Worm (Caenorhabditis elegans): ENCODE results near the gene C27D9.2.

The C27D9.2 gene

DNA sequence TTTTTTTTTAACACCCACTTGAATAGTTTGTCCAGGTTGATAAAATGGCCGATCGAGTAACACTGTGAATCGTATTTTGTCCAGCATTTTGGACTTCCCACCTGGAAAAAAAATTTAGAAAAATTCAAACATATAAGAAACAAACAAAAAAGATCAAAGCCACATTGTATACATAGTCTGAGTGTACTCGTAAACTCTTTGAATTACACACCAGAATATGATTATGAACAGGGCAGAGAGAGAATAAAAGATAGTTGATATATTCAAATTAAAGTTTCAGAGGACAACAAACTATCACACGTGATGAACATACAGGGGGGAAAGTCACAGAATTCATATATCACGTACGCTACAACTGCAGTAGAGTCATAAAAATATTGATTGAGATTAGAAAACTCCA lies 9.6 kb upstream of the C27D9.2 start, which contains the start of gene ttm-2:
Gene ttm-2, minus strand, starts transcription at position 101 of the 400 bp plus-strand sequence.
- TF ChIP-seq scrt-1 (GFP tag; IDR thresholded peaks at IDR 0.05) (no peak), tra-4 (tag; optimal IDR thresholded peaks at IDR 0.05) (no peak), F13C5.2 (tag; optimal IDR thresholded peaks at IDR 0.05) (no peak), sea-1 (GFP tag; conservative IDR thresholded peaks at IDR 0.05) (no peak), B0310.2 (tag; optimal IDR thresholded peaks at IDR 0.05) (no peak), ama-1 (optimal IDR thresholded peaks at IDR 0.05) (no peak), tbx-11 (GFP tag; IDR thresholded peaks at IDR 0.05) (no peak), flt-1 (GFP tag; IDR thresholded peaks at IDR 0.05) (no peak), tbx-37 (GFP tag; conservative IDR thresholded peaks at IDR 0.05) (no peak), ets-7 (tag; optimal IDR thresholded peaks at IDR 0.05) (no peak), hmbx-1 (tag; optimal IDR thresholded peaks at IDR 0.05) (no peak), aly-1 (tag; optimal IDR thresholded peaks at IDR 0.05) (no peak), ceh-36 (tag; optimal IDR thresholded peaks at IDR 0.05) (no peak), pes-1 (GFP tag; IDR thresholded peaks at IDR 0.05) (no peak), hnd-1 (tag; optimal IDR thresholded peaks at IDR 0.05) (no peak), hmg-4 (GFP tag; optimal IDR thresholded peaks at IDR 0.05) (no peak), ceh-13 (GFP tag; optimal IDR thresholded peaks at IDR 0.05) (no peak)

DNA sequence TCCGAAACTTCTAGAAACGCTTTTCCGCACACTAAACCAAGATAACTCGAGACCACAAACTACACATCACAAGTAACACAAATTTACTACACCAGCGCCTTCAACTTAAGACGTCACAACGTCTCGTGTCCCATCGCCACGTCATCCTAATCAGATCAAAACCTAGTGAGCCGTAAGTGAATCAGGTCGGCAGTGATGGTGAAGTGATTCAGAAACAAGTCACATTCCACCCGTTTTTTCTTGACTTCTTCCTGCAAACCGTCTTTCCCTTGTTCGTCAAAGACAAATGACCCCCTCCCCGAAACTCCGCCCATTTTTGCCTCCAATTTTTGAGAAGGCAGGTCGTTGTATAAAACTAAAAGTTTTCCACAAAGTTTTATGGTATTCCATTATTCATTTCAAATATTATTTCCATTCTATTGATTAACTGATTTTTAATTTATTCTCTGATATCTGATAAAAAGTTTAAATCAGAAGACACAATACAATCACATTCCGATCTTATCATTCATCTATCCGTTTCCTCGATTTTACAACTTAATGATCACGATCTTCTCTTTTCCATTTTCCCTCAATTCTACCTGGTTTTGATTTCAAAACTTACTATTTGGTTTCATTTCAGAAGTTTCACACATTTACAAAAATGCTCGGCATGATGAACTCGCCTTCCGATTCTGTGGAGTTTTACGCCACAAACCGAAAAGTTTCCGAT lies 6.1 kb upstream of the C27D9.2 start, which contains the start of gene F26G1.2:
Gene F26G1.2, plus strand, starts transcription at position 508 of the 712 bp plus-strand sequence.
- TF ChIP-seq F13C5.2 (tag; optimal IDR thresholded peaks at IDR 0.05) (no peak), B0310.2 (tag; optimal IDR thresholded peaks at IDR 0.05) (no peak), tbx-11 (GFP tag; IDR thresholded peaks at IDR 0.05) (no peak), tbx-37 (GFP tag; conservative IDR thresholded peaks at IDR 0.05) (no peak), scrt-1 (GFP tag; IDR thresholded peaks at IDR 0.05) (no peak), flt-1 (GFP tag; IDR thresholded peaks at IDR 0.05) (no peak)

ce11 chrII:4761020-4761419 lies 4.4 kb upstream of the C27D9.2 start:
- TF ChIP-seq ets-7 (tag; optimal IDR thresholded peaks at IDR 0.05) (no peak), tra-4 (tag; optimal IDR thresholded peaks at IDR 0.05) (no peak), sea-1 (GFP tag; conservative IDR thresholded peaks at IDR 0.05) (no peak), F13C5.2 (tag; optimal IDR thresholded peaks at IDR 0.05) (no peak), B0310.2 (tag; optimal IDR thresholded peaks at IDR 0.05) (no peak), ama-1 (optimal IDR thresholded peaks at IDR 0.05) (no peak), pes-1 (GFP tag; IDR thresholded peaks at IDR 0.05) (no peak), tbx-11 (GFP tag; IDR thresholded peaks at IDR 0.05) (no peak), scrt-1 (GFP tag; IDR thresholded peaks at IDR 0.05) (no peak), ceh-36 (tag; optimal IDR thresholded peaks at IDR 0.05) (no peak), hnd-1 (tag; optimal IDR thresholded peaks at IDR 0.05) (no peak), ceh-13 (GFP tag; optimal IDR thresholded peaks at IDR 0.05) (no peak), aly-1 (tag; optimal IDR thresholded peaks at IDR 0.05) (no peak), tbx-37 (GFP tag; conservative IDR thresholded peaks at IDR 0.05) (no peak), hmbx-1 (tag; optimal IDR thresholded peaks at IDR 0.05) (no peak), hmg-4 (GFP tag; optimal IDR thresholded peaks at IDR 0.05) (no peak), flt-1 (GFP tag; IDR thresholded peaks at IDR 0.05) (no peak)

ce11 chrII:4759835-4760234 lies 3.2 kb upstream of the C27D9.2 start:
- TF ChIP-seq sea-1 (GFP tag; conservative IDR thresholded peaks at IDR 0.05) (no peak), F13C5.2 (tag; optimal IDR thresholded peaks at IDR 0.05) (no peak), tra-4 (tag; optimal IDR thresholded peaks at IDR 0.05) (no peak), ets-7 (tag; optimal IDR thresholded peaks at IDR 0.05) (no peak), aly-1 (tag; optimal IDR thresholded peaks at IDR 0.05) (no peak), B0310.2 (tag; optimal IDR thresholded peaks at IDR 0.05) (no peak), tbx-11 (GFP tag; IDR thresholded peaks at IDR 0.05) (no peak), ama-1 (optimal IDR thresholded peaks at IDR 0.05) (no peak), flt-1 (GFP tag; IDR thresholded peaks at IDR 0.05) (no peak), ceh-36 (tag; optimal IDR thresholded peaks at IDR 0.05) (no peak), tbx-37 (GFP tag; conservative IDR thresholded peaks at IDR 0.05) (no peak), hmg-4 (GFP tag; optimal IDR thresholded peaks at IDR 0.05) (no peak), pes-1 (GFP tag; IDR thresholded peaks at IDR 0.05) (no peak), hnd-1 (tag; optimal IDR thresholded peaks at IDR 0.05) (no peak), hmbx-1 (tag; optimal IDR thresholded peaks at IDR 0.05) (no peak), scrt-1 (GFP tag; IDR thresholded peaks at IDR 0.05) (no peak), ceh-13 (GFP tag; optimal IDR thresholded peaks at IDR 0.05) (no peak)

DNA sequence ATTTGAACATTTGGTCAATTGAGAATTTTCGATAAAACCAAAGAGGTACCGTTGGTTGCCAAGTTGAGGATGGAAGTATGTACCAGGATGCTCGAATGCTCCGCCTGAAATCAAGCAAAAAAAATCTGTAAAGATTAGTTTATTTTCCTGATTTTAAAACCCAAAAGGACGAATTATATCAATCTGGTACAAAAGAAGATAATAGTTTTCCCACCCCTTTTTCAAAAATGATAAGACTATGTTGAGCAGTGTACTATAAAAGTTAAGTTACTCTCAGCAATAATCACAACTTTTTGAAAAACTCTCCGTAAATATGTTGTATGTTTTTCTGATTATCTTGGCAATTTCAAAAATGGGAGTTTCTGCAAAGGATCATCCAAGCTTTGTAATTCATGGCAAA lies 1.8 kb upstream of the C27D9.2 start, which contains the start of gene F26G1.3:
Gene F26G1.3, plus strand, starts transcription at position 301 of the 400 bp plus-strand sequence.
- TF ChIP-seq hnd-1 (tag; optimal IDR thresholded peaks at IDR 0.05) (no peak), ama-1 (optimal IDR thresholded peaks at IDR 0.05) (no peak), sea-1 (GFP tag; conservative IDR thresholded peaks at IDR 0.05) (no peak), tbx-11 (GFP tag; IDR thresholded peaks at IDR 0.05) (no peak), ceh-13 (GFP tag; optimal IDR thresholded peaks at IDR 0.05) (no peak), ets-7 (tag; optimal IDR thresholded peaks at IDR 0.05) (no peak), hmbx-1 (tag; optimal IDR thresholded peaks at IDR 0.05) (no peak), aly-1 (tag; optimal IDR thresholded peaks at IDR 0.05) (no peak), hmg-4 (GFP tag; optimal IDR thresholded peaks at IDR 0.05) (no peak), scrt-1 (GFP tag; IDR thresholded peaks at IDR 0.05) (no peak), flt-1 (GFP tag; IDR thresholded peaks at IDR 0.05) (no peak), F13C5.2 (tag; optimal IDR thresholded peaks at IDR 0.05) (no peak), tra-4 (tag; optimal IDR thresholded peaks at IDR 0.05) (no peak), tbx-37 (GFP tag; conservative IDR thresholded peaks at IDR 0.05) (no peak), B0310.2 (tag; optimal IDR thresholded peaks at IDR 0.05) (no peak), ceh-36 (tag; optimal IDR thresholded peaks at IDR 0.05) (no peak), pes-1 (GFP tag; IDR thresholded peaks at IDR 0.05) (no peak)

DNA sequence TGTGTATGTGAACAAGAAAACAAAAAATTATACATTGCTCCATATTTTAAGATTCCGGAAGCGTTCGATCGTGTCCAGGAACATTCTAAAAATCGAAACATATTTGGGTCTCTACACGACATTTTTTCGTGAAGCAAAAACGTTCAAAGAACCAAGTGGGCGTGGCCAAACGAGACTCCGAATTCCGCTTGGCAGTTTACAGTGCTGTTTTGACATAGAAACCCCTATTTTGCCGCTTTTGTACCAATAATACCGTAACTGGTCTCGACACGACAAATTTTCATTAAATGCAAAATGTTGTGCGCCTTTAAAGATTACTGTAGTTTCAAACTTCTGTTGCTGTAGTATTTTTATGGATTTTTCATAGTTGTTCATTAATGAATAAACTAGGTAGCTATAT lies 997 bp downstream of the C27D9.2 start:
- no peak for TF ChIP-seq aly-1 (tag; optimal IDR thresholded peaks at IDR 0.05)
- TF ChIP-seq hmbx-1 (tag; optimal IDR thresholded peaks at IDR 0.05), result no peak
- TF ChIP-seq B0310.2 (tag; optimal IDR thresholded peaks at IDR 0.05), result no peak
- no peak for TF ChIP-seq ceh-13 (GFP tag; optimal IDR thresholded peaks at IDR 0.05)
- no peak for TF ChIP-seq tra-4 (tag; optimal IDR thresholded peaks at IDR 0.05)
- TF ChIP-seq ama-1 (optimal IDR thresholded peaks at IDR 0.05), result no peak
- TF ChIP-seq scrt-1 (GFP tag; IDR thresholded peaks at IDR 0.05), result no peak
- no peak for TF ChIP-seq tbx-11 (GFP tag; IDR thresholded peaks at IDR 0.05)
- no peak for TF ChIP-seq pes-1 (GFP tag; IDR thresholded peaks at IDR 0.05)
- no peak for TF ChIP-seq hnd-1 (tag; optimal IDR thresholded peaks at IDR 0.05)
- TF ChIP-seq flt-1 (GFP tag; IDR thresholded peaks at IDR 0.05), result no peak
- TF ChIP-seq hmg-4 (GFP tag; optimal IDR thresholded peaks at IDR 0.05), result no peak
- no peak for TF ChIP-seq F13C5.2 (tag; optimal IDR thresholded peaks at IDR 0.05)
- no peak for TF ChIP-seq sea-1 (GFP tag; conservative IDR thresholded peaks at IDR 0.05)
- no peak for TF ChIP-seq ets-7 (tag; optimal IDR thresholded peaks at IDR 0.05)
- no peak for TF ChIP-seq tbx-37 (GFP tag; conservative IDR thresholded peaks at IDR 0.05)
